Worm (Caenorhabditis elegans): ENCODE measurements around the gene K10H10.5.

DNA sequence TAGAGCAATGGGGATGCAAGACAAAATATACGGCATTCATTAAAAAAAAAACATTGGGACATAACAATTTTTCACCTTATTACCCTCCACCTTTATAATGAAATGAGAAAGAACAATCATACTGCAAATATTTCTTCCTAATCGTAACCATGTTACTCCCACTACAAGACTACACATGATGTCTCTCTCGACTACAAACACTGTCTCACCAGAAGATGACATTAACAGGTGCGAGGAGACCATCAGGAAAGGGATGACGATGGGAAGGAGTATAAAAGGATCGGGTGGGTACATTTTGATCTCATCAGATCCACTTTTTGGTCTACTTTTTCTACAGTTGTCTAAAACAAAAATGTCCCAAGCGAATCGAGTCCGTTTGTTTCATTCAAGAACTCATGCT, 3.7 kb upstream of the K10H10.5 start, which contains the start of gene dhs-8:
- TF ChIP-seq ceh-100 (GFP tag; IDR thresholded peaks at IDR 0.05) (no peak), pha-4 (tag; optimal IDR thresholded peaks at IDR 0.05) (no peak), ama-1 (optimal IDR thresholded peaks at IDR 0.05) (no peak), ama-1 (GFP tag; optimal IDR thresholded peaks at IDR 0.05) (no peak), ceh-40 (GFP tag; IDR thresholded peaks at IDR 0.05) (no peak), attf-5 (GFP tag; optimal IDR thresholded peaks at IDR 0.05) (no peak), nhr-90 (tag; optimal IDR thresholded peaks at IDR 0.05) (no peak), ceh-91 (GFP tag; IDR thresholded peaks at IDR 0.05) (no peak), lin-35 (GFP tag; optimal IDR thresholded peaks at IDR 0.05) (no peak), ztf-25 (GFP tag; IDR thresholded peaks at IDR 0.05) (no peak), snpc-4 (GFP tag; optimal IDR thresholded peaks at IDR 0.05) (no peak), snpc-4 (tag; optimal IDR thresholded peaks at IDR 0.05) (no peak), unc-62 (GFP tag; optimal IDR thresholded peaks at IDR 0.05) (no peak), madf-10 (tag; optimal IDR thresholded peaks at IDR 0.05) (no peak)
